Worm (Caenorhabditis elegans) whole organism, midembryonic: Measurements from ENCODE around the gene C05D11.8.

ENCODE experiments used
- T22C8.4 ChIP-seq: fragments of 200-800 bp; sonication (Bioruptor generic); IDR thresholded peaks from 2 replicates; pipeline ENCODE4 v1.3.6; 2022; ENCODE audit warnings: missing genetic modification characterization, missing compliant biosample characterization
- cog-1 ChIP-seq: sonication (generic microtip); optimal IDR thresholded peaks from 2 replicates; lab custom pipeline; 2016; ENCODE audit warnings: missing genetic modification characterization, missing compliant biosample characterization
- flt-1 ChIP-seq: fragments of 200-800 bp; sonication (Bioruptor generic); IDR thresholded peaks from 2 replicates; pipeline ENCODE4 v1.3.6; 2022; ENCODE audit warnings: missing genetic modification characterization, missing compliant biosample characterization
- klf-2 ChIP-seq: fragments of 200-800 bp; sonication (Bioruptor generic); conservative IDR thresholded peaks from 2 replicates; pipeline ENCODE4 v1.3.6; 2022; ENCODE audit warnings: missing genetic modification reagents, missing genetic modification characterization, missing compliant biosample characterization
- med-1 ChIP-seq: sonication (generic microtip); optimal IDR thresholded peaks from 2 replicates; lab custom pipeline; 2017; ENCODE audit warnings: missing genetic modification characterization, mild to moderate bottlenecking, missing compliant biosample characterization, antibody characterized with exemption, missing genetic modification reagents; ENCODE audit not compliant: insufficient read depth
- ref-1 ChIP-seq: fragments of 200-800 bp; sonication (Bioruptor generic); conservative IDR thresholded peaks from 2 replicates; pipeline ENCODE4 v1.3.6; 2022; ENCODE audit warnings: missing genetic modification reagents, missing genetic modification characterization, missing compliant biosample characterization
- tab-1 ChIP-seq: fragments of 200-800 bp; sonication (Bioruptor generic); IDR thresholded peaks from 2 replicates; pipeline ENCODE4 v1.3.6; 2022; ENCODE audit warnings: missing genetic modification characterization, missing compliant biosample characterization
- ztf-23 ChIP-seq: fragments of 200-800 bp; sonication (Bioruptor generic); IDR thresholded peaks from 2 replicates; pipeline ENCODE4 v1.3.6; 2022; ENCODE audit warnings: missing genetic modification reagents, missing genetic modification characterization, missing compliant biosample characterization
- ztf-29 ChIP-seq: fragments of 200-800 bp; sonication (Bioruptor generic); IDR thresholded peaks from 2 replicates; pipeline ENCODE4 v1.3.6; 2022; ENCODE audit warnings: missing genetic modification reagents, missing genetic modification characterization, missing compliant biosample characterization

Gene C05D11.8

DNA sequence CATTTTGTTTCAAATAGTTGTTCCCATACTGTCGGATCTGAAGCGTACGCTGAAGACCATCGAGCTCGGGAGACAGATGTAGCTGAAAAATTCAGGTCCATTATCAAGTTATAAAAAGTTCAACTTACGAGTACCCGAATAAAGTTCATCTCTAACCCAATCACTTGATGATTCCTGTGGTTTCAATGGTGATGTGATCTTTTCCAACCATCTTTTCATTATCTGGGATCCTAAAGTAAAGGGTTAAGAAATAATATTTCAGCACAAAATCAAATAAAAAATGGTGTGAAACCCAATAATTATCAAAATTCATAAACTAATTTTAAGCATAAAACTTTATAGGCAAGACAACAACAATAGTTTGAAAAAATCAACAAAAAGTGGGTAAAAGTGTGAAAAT is at the start of gene C05D11.8:
C05D11.8 (minus strand) TSS at position 101 of the 400 bp plus-strand sequence.
- no peak for TF ChIP-seq ztf-23
- no peak for TF ChIP-seq ref-1 (GFP tag; lab: Robert Waterston, UW)
- no peak for TF ChIP-seq klf-2 (GFP tag; lab: Robert Waterston, UW)
- no peak for TF ChIP-seq med-1 (GFP tag; lab: Kevin White, UChicago)
- no peak for TF ChIP-seq ztf-29
- no peak for TF ChIP-seq cog-1 (tag; lab: Kevin White, UChicago)
- TF ChIP-seq T22C8.4: no peak
- no peak for TF ChIP-seq flt-1 (GFP tag; lab: Robert Waterston, UW)

DNA sequence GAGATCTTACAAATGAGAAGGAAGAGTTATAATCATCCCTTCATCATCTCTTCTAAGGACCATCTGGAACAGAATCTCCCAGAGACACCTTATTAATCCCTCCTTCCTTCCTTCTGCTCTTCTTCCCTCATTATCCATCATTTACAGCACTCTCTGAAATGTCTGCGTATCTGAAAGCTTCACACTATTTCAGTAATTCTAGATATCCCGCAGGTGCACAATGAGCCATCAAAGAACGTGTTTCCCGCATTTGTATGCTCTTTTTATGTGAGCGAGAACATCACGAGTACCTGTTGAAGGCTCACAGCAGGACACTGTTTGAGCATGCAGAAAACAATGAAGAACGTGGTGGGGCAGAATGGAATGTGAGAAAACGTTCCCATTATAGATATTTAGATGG is 49.3 kb upstream of the C05D11.8 start:
- TF ChIP-seq ztf-23: no peak
- TF ChIP-seq T22C8.4: no peak
- no peak for TF ChIP-seq tab-1
- no peak for TF ChIP-seq med-1 (GFP tag; lab: Kevin White, UChicago)

DNA sequence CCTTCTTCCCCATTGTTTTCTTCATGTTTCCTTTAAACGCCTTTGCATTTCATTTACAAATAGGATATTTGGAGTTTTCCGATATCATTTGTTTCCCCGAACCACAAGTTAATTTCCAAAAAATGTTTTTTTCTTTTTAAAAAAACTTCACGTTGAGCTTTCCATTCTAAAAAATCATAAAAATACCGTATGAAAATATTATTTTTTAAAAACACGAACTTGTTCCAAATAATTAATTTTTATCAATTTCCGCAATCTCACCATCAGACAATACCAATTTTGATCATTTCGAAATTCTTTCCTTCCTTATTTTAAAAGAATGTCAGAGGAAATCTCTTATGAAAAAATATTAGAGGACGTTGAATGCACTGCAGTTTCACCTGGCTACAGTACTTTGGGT is 44.3 kb upstream of the C05D11.8 start, which contains the start of gene wht-6:
wht-6 (plus strand) TSS at position 301 of the 400 bp plus-strand sequence.
- TF ChIP-seq tab-1 (no peak), flt-1 (GFP tag; lab: Robert Waterston, UW) (no peak), ref-1 (GFP tag; lab: Robert Waterston, UW) (no peak), klf-2 (GFP tag; lab: Robert Waterston, UW) (no peak), med-1 (GFP tag; lab: Kevin White, UChicago) (no peak), ztf-23 (no peak), ztf-29 (no peak), cog-1 (tag; lab: Kevin White, UChicago) (no peak), T22C8.4 (no peak)

ce11 chrIII:6467005-6467404 is 39.9 kb upstream of the C05D11.8 start, which contains the start of gene T26A5.2:
TSS of gene T26A5.2 (plus strand) at chrIII:6467305.
- TF ChIP-seq cog-1 (tag; lab: Kevin White, UChicago) (no peak), ref-1 (GFP tag; lab: Robert Waterston, UW) (no peak), flt-1 (GFP tag; lab: Robert Waterston, UW) (no peak), tab-1 (no peak), med-1 (GFP tag; lab: Kevin White, UChicago) (no peak), ztf-29 (no peak)

- no peak for TF ChIP-seq cog-1 (tag; lab: Kevin White, UChicago)
Measured at ce11 chrIII:6464913-6465312, 37.8 kb upstream of the C05D11.8 start, which contains the start of gene nduf-2.2. TSS of gene nduf-2.2 (plus strand) at chrIII:6465222.

DNA sequence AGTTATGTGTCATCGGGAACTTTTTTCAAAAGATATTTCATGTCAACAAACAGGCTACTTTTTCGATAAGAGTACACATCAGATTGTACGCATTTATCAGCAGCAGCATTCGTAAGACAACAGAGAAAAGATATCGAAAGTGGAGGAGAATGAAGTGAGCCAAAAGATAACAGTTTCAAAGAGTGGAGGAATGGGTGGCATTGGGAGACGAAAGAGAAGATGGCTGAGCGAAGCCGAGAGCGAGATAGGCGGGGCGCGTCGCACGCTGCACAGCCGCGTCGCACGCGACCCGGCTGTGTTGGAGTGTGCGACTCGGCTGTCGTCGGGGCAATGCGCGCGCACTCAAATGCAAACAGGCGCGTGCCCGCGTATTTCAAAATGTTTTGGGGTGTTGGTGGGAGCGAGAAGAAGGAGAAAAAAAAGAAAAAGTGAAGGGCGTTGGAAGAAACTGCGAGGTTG is 37.0 kb upstream of the C05D11.8 start:
- TF ChIP-seq ref-1 (GFP tag; lab: Robert Waterston, UW) (no peak), ztf-23 (0 out of 2 replicates have a peak, but pooled peaks have one; percentile 6), ztf-29 (peak; percentile 52; the same call in 1 of the 2 replicates)

DNA sequence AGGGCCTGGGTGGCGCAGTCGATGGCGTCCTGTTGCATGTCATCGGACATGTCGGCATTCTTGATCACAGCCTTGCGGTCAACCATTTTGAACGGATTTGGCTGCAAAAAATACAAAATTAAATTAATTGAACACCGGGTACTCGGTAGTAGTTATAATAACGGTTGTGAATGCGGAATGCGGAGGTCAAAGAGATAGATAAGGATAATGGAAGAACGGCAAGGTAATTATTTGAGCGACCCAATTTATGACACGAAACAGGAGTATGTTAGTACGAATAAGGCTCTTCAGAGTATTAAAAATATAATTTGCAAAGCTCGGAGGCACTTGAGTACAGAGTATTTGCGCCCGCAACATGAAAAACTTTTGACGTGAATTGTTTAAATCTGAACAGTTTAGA is 36.6 kb upstream of the C05D11.8 start, which contains the start of gene dlc-1:
dlc-1 (minus strand) TSS at position 101 of the 400 bp plus-strand sequence.
- TF ChIP-seq flt-1 (GFP tag; lab: Robert Waterston, UW) (no peak), ztf-23 (no peak), klf-2 (GFP tag; lab: Robert Waterston, UW) (no peak), cog-1 (tag; lab: Kevin White, UChicago) (no peak), tab-1 (no peak), ztf-29 (no peak), T22C8.4 (no peak), ref-1 (GFP tag; lab: Robert Waterston, UW) (no peak), med-1 (GFP tag; lab: Kevin White, UChicago) (no peak)

- no peak for TF ChIP-seq ztf-23
- no peak for TF ChIP-seq ref-1 (GFP tag; lab: Robert Waterston, UW)
- TF ChIP-seq klf-2 (GFP tag; lab: Robert Waterston, UW): no peak
- no peak for TF ChIP-seq flt-1 (GFP tag; lab: Robert Waterston, UW)
- TF ChIP-seq cog-1 (tag; lab: Kevin White, UChicago): no peak
Measured at ce11 chrIII:6462610-6463009, 35.5 kb upstream of the C05D11.8 start, which contains the start of gene T26A5.8. TSS of gene T26A5.8 (minus strand) at chrIII:6462856.

DNA sequence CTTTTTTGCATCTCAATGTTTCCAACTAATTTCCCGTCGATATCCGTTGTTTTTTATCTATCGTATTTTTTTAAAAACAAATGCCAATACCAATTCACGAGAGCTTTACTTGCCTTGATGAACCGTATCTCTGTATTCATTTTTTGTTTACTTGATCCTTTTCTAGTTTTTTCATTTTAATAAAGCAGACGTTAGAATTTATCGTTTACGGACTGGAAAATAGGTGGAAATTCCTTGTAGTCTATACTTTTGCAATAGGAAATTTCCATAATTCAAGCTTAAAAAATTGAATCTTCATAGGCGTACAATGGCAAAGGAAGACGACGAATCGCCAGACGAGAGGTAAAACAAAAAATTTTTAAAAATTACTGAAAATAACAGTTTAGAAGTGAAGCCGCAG is 32.7 kb upstream of the C05D11.8 start, which contains the start of gene algn-1:
algn-1 (plus strand) TSS at position 301 of the 400 bp plus-strand sequence.
- TF ChIP-seq cog-1 (tag; lab: Kevin White, UChicago) (no peak), T22C8.4 (no peak), ref-1 (GFP tag; lab: Robert Waterston, UW) (no peak), ztf-29 (no peak), flt-1 (GFP tag; lab: Robert Waterston, UW) (no peak), ztf-23 (no peak), tab-1 (no peak), med-1 (GFP tag; lab: Kevin White, UChicago) (no peak), klf-2 (GFP tag; lab: Robert Waterston, UW) (no peak)

DNA sequence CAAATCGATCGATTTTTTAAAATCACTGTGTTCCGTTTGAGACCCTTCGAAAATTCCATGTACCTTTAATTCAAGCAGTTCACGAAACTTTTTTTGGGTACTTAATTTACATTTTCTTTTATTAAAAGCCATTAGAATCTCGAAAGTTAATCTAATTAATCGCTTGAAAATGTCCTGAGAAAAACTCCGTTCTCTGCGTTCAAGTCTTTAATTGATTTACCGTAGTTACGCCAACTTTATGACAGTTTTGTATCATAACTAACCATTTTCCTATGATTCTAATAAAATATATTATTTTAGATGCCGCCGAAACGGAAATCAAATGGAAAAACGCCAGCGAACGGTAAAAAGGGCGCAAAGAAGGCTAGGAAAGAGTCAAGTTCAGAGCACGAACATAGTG is 27.1 kb upstream of the C05D11.8 start, which contains the start of gene jhdm-1:
jhdm-1 (plus strand) TSS at position 301 of the 400 bp plus-strand sequence.
- TF ChIP-seq ztf-29 (no peak), klf-2 (GFP tag; lab: Robert Waterston, UW) (no peak), cog-1 (tag; lab: Kevin White, UChicago) (no peak), tab-1 (no peak), flt-1 (GFP tag; lab: Robert Waterston, UW) (no peak), ref-1 (GFP tag; lab: Robert Waterston, UW) (no peak), ztf-23 (no peak), med-1 (GFP tag; lab: Kevin White, UChicago) (no peak), T22C8.4 (no peak)
